Worm (Caenorhabditis elegans): Measurements from ENCODE around the gene F17C8.7.

Gene F17C8.7

DNA sequence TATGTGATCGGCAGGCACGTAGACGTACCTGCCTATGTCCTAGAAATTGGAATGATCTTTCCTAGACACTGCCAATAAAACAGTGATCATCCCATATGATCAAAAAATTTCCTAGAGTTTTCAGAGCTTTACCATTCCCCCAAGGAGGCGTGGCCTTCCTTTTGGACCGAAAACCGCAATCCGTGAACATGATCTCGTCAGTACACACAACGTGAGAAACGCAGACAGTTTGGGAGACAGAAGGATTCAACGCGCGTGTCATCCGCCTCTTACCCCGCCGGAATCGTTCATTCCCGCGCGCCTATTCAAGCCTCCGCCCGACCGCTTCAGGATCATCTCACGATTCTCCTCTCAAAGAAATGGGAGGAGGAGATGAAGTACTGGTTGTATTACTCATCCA is 29.9 kb downstream of the F17C8.7 start, which contains the start of gene B0393.5:
TSS of gene B0393.5 (plus strand) at position 301 of the 400 bp plus-strand sequence.
- TF ChIP-seq nhr-28 (tag; optimal IDR thresholded peaks at IDR 0.05) (no peak), aha-1 (tag) (peak; percentile 4), F44E2.7 (GFP tag; IDR thresholded peaks at IDR 0.05) (no peak), skn-1 (tag; optimal IDR thresholded peaks at IDR 0.05) (no peak), madf-9 (GFP tag; conservative IDR thresholded peaks at IDR 0.05) (no peak), snpc-4 (tag; optimal IDR thresholded peaks at IDR 0.05) (no peak), cey-2 (tag; optimal IDR thresholded peaks at IDR 0.05; ENCODE audit: borderline replicate concordance, insufficient read depth) (no peak), mxl-3 (GFP tag; optimal IDR thresholded peaks at IDR 0.05) (peak; percentile 18), hif-1 (tag; optimal IDR thresholded peaks at IDR 0.05) (no peak)

DNA sequence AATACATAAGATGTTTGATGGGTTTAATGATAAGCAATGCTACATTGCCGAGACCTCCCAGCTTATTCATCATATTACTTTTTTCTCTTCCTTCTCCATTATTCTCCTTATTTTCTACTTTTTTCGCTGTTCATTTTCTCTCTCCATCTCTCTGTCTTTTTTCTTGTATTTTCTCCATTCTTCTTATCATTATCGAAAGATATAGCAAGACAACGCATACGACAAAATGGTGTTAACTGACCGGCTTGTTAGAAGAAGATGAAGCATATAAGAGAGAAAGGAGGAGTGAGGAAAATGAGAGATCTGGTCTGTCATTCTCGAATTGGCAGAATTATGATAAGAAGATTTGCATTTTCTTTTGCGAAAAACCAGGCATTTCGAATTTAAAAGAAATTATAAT is 31.3 kb downstream of the F17C8.7 start:
- no peak for TF ChIP-seq aly-2 (tag; optimal IDR thresholded peaks at IDR 0.05)
- TF ChIP-seq nhr-28 (tag; optimal IDR thresholded peaks at IDR 0.05) = peak; percentile 47
- TF ChIP-seq unc-62 (GFP tag; optimal IDR thresholded peaks at IDR 0.05 in 1 of 2) = peak in 1 of 2 experiments; percentile 75
- TF ChIP-seq unc-62 (tag; optimal IDR thresholded peaks at IDR 0.05) = no peak
- TF ChIP-seq mxl-3 (GFP tag; optimal IDR thresholded peaks at IDR 0.05) = peak; percentile 9

DNA sequence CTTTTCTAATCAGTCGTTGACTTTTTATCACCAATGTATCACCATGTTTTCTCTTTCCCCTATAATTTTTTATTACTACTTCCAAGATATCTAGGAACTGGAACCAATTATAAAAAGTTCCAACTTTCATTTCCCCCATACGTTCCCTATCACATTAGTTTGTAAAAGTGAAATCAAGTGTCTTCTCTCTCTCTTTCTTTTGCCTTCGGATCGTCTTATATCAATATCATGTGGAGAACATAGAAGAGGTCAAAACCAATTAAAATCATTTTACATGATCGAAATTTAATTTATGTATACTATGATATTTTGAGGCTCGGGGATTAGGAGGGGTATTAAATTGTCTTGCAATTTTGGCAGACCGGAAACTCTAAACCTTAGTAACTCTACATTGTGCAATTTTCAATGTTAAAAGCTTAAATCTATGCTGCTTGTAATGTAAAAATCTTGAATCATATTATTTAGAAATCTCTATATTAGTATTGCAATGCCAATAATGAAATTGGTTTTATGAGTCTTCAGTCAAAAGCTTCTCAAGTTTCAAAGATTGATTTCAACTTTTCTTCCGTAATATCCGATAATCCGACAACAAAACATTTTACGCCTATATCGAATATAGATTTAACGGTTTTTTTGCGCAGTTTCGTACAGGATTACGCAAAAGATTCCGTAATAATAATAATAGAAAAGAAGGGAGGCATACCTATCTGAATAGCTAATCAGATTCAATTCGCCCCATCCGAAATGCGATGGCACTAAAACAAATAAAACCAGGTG is 32.5 kb downstream of the F17C8.7 start:
- TF ChIP-seq aha-1 (tag) (peak; percentile 96), mdt-29 (GFP tag; IDR thresholded peaks at IDR 0.05) (no peak)

DNA sequence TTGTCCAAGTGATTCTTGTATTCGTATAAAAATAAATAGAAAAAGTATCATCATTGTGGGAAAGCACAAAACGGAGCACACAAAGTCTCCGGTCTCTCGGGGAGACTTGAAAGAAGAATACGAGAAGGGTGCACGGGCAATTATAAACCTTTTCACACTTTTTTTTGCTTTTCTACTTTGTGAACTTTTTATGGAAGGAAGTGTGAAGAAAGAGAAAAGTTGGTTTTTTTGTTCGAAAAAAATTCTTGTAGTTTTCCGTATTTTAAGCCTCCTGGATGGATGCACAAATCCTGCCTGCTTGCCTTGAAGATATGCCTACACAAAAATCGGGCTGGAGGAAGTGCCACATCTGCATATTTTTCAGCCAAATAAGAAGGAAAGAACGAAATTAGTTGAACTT is 42.5 kb downstream of the F17C8.7 start, which contains the start of gene B0393.7:
TSS of gene B0393.7 (minus strand) at position 101 of the 400 bp plus-strand sequence.
- TF ChIP-seq unc-130 (GFP tag; optimal IDR thresholded peaks at IDR 0.05) (no peak), daf-16 (GFP tag; optimal IDR thresholded peaks at IDR 0.05) (no peak), daf-16 (tag; optimal IDR thresholded peaks at IDR 0.05) (peak; percentile 17), aha-1 (tag) (peak; percentile 88)

DNA sequence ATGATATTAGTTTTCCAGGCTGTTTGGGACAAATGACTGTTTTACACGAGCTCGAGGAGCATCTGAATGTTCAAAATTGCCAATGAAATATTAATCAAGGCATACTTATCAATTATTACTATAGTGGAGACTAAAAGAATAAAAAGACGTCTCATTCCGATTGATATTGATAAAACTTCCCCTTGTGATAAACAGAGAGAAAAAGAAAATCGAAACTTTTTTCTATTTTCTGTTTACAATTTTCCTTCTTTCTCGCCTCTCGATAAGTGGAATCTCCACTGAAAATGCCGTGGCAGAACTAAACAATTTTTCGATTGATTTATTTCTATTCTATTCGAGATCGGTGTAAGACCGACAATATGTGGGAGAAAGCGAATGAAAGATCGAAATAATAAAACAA is 44.3 kb downstream of the F17C8.7 start, which contains the start of gene B0393.9:
TSS of gene B0393.9 (minus strand) at position 303 of the 400 bp plus-strand sequence.
- TF ChIP-seq ama-1 (optimal IDR thresholded peaks at IDR 0.05) = no peak
- no peak for TF ChIP-seq pha-4 (GFP tag; IDR thresholded peaks at IDR 0.05)
- TF ChIP-seq pha-4 (tag; optimal IDR thresholded peaks at IDR 0.05) = no peak
- no peak for TF ChIP-seq lim-7 (GFP tag; IDR thresholded peaks at IDR 0.05)
- TF ChIP-seq snpc-4 (tag; optimal IDR thresholded peaks at IDR 0.05) = no peak
- no peak for TF ChIP-seq zip-11 (GFP tag; IDR thresholded peaks at IDR 0.05)
- no peak for TF ChIP-seq nhr-237 (tag; optimal IDR thresholded peaks at IDR 0.05)
- TF ChIP-seq dve-1 (tag; optimal IDR thresholded peaks at IDR 0.05; ENCODE audit: insufficient read depth) = peak; percentile 31
- TF ChIP-seq snpc-1.2 (GFP tag; IDR thresholded peaks at IDR 0.05) = no peak
- peak; percentile 30 for TF ChIP-seq hlh-11 (tag; optimal IDR thresholded peaks at IDR 0.05)
- TF ChIP-seq lin-13 (GFP tag; optimal IDR thresholded peaks at IDR 0.05) = no peak
- TF ChIP-seq hlh-30 (tag; optimal IDR thresholded peaks at IDR 0.05; ENCODE audit: insufficient read depth) = no peak
- no peak for TF ChIP-seq madf-9 (GFP tag; conservative IDR thresholded peaks at IDR 0.05)
- TF ChIP-seq nhr-28 (tag; optimal IDR thresholded peaks at IDR 0.05) = peak; percentile 35
- no peak for TF ChIP-seq T20F7.1 (GFP tag; optimal IDR thresholded peaks at IDR 0.05)
- TF ChIP-seq nhr-42 (GFP tag; IDR thresholded peaks at IDR 0.05) = no peak
- no peak for TF ChIP-seq nhr-111 (GFP tag; optimal IDR thresholded peaks at IDR 0.05)
- TF ChIP-seq set-16 (GFP tag; IDR thresholded peaks at IDR 0.05) = no peak
- TF ChIP-seq daf-8 (GFP tag; IDR thresholded peaks at IDR 0.05) = no peak
- TF ChIP-seq daf-16 (GFP tag; optimal IDR thresholded peaks at IDR 0.05) = no peak
- TF ChIP-seq daf-16 (tag; optimal IDR thresholded peaks at IDR 0.05) = peak; percentile 73
- no peak for TF ChIP-seq cey-2 (tag; optimal IDR thresholded peaks at IDR 0.05; ENCODE audit: borderline replicate concordance, insufficient read depth)
- TF ChIP-seq lsy-2 (tag; optimal IDR thresholded peaks at IDR 0.05) = no peak
- no peak for TF ChIP-seq vab-7 (GFP tag; IDR thresholded peaks at IDR 0.05)
- peak; percentile 12 for TF ChIP-seq pqm-1 (tag; optimal IDR thresholded peaks at IDR 0.05)
- TF ChIP-seq unc-62 (GFP tag; optimal IDR thresholded peaks at IDR 0.05 in 1 of 2) = no peak
- TF ChIP-seq unc-62 (tag; optimal IDR thresholded peaks at IDR 0.05) = no peak
- TF ChIP-seq duxl-1 (tag; optimal IDR thresholded peaks at IDR 0.05; ENCODE audit: poor library complexity) = no peak
- no peak for TF ChIP-seq ceh-44 (GFP tag; IDR thresholded peaks at IDR 0.05)
